Worm (Caenorhabditis elegans) whole organism, late embryonic: ENCODE data around the gene sdz-36.

Source experiments
- C38D4.7 ChIP-seq: fragments of 200-800 bp; sonication (Bioruptor generic); optimal IDR thresholded peaks from 2 replicates; lab custom pipeline; 2018; ENCODE audit warnings: mild to moderate bottlenecking, missing genetic modification characterization, moderate library complexity, missing compliant biosample characterization
- T23F11.4 ChIP-seq: fragments of 200-800 bp; sonication (Bioruptor generic); optimal IDR thresholded peaks from 2 replicates; lab custom pipeline; 2018; ENCODE audit warnings: mild to moderate bottlenecking, missing genetic modification characterization, missing compliant biosample characterization
- ama-1 ChIP-seq: fragments of 150-350 bp; optimal IDR thresholded peaks from 2 replicates; lab custom pipeline; 2014
- elt-4 ChIP-seq: sonication (generic microtip); optimal IDR thresholded peaks from 2 replicates; lab custom pipeline; 2016; ENCODE audit warnings: missing genetic modification characterization, missing compliant biosample characterization
- hlh-8 ChIP-seq: sonication (generic microtip); optimal IDR thresholded peaks from 2 replicates; lab custom pipeline; 2016; ENCODE audit warnings: missing genotype, missing genetic modification characterization, missing compliant biosample characterization
- rnt-1 ChIP-seq: sonication (generic microtip); optimal IDR thresholded peaks from 2 replicates; lab custom pipeline; 2016; ENCODE audit warnings: missing genetic modification characterization, missing compliant biosample characterization
- unc-55 ChIP-seq: sonication (generic microtip); optimal IDR thresholded peaks from 2 replicates; lab custom pipeline; 2017; ENCODE audit warnings: missing biosample characterization, missing genetic modification reagents, missing genetic modification characterization

DNA sequence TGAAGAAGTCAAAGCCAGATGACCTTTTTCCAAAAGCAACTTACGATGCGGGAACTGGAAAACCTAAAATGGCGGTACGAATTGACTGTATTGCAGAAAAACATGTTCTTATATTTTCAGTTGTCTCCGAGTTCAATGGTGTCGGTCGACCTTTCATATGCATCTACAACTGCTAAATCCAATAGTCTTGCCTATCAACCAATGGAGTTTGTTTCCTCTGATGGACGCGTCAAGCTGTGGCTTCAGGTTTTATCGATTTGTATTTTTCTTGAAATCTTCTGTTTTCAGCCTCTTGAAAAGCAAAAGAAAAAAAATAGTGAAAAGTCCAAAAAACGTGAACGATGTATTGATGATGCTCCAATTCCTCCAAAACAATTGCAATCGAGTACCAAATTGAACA, 23.5 kb downstream of the sdz-36 start:
- no peak for TF ChIP-seq hlh-8 (tag; lab: Kevin White, UChicago)
- no peak for TF ChIP-seq unc-55 (GFP tag; lab: Kevin White, UChicago)
- no peak for TF ChIP-seq elt-4 (tag; lab: Kevin White, UChicago)
- TF ChIP-seq ama-1 (lab: Kevin White, UChicago), result no peak
- TF ChIP-seq T23F11.4 (GFP tag; lab: Kevin White, UChicago), result no peak
- no peak for TF ChIP-seq rnt-1 (tag; lab: Kevin White, UChicago)
- no peak for TF ChIP-seq C38D4.7
